Worm (Caenorhabditis elegans) whole organism, midembryonic: ENCODE measurements around the gene R07B7.6.

Experiments used
- T22C8.4 ChIP-seq: fragments of 200-800 bp; sonication (Bioruptor generic); IDR thresholded peaks from 2 replicates; pipeline ENCODE4 v1.3.6; 2022; ENCODE audit warnings: missing genetic modification characterization, missing compliant biosample characterization
- cog-1 ChIP-seq: sonication (generic microtip); optimal IDR thresholded peaks from 2 replicates; lab custom pipeline; 2016; ENCODE audit warnings: missing genetic modification characterization, missing compliant biosample characterization
- flt-1 ChIP-seq: fragments of 200-800 bp; sonication (Bioruptor generic); IDR thresholded peaks from 2 replicates; pipeline ENCODE4 v1.3.6; 2022; ENCODE audit warnings: missing genetic modification characterization, missing compliant biosample characterization
- klf-2 ChIP-seq: fragments of 200-800 bp; sonication (Bioruptor generic); conservative IDR thresholded peaks from 2 replicates; pipeline ENCODE4 v1.3.6; 2022; ENCODE audit warnings: missing genetic modification reagents, missing genetic modification characterization, missing compliant biosample characterization
- med-1 ChIP-seq: sonication (generic microtip); optimal IDR thresholded peaks from 2 replicates; lab custom pipeline; 2017; ENCODE audit warnings: missing genetic modification characterization, mild to moderate bottlenecking, missing compliant biosample characterization, antibody characterized with exemption, missing genetic modification reagents; ENCODE audit not compliant: insufficient read depth
- ref-1 ChIP-seq: fragments of 200-800 bp; sonication (Bioruptor generic); conservative IDR thresholded peaks from 2 replicates; pipeline ENCODE4 v1.3.6; 2022; ENCODE audit warnings: missing genetic modification reagents, missing genetic modification characterization, missing compliant biosample characterization
- ztf-23 ChIP-seq: fragments of 200-800 bp; sonication (Bioruptor generic); IDR thresholded peaks from 2 replicates; pipeline ENCODE4 v1.3.6; 2022; ENCODE audit warnings: missing genetic modification reagents, missing genetic modification characterization, missing compliant biosample characterization
- ztf-29 ChIP-seq: fragments of 200-800 bp; sonication (Bioruptor generic); IDR thresholded peaks from 2 replicates; pipeline ENCODE4 v1.3.6; 2022; ENCODE audit warnings: missing genetic modification reagents, missing genetic modification characterization, missing compliant biosample characterization

ce11 chrV:12111452-12111851 is 36.7 kb upstream of the R07B7.6 start, which contains the start of gene lhpp-1:
- TF ChIP-seq ref-1 (GFP tag; lab: Robert Waterston, UW) (no peak), ztf-23 (GFP tag; lab: Robert Waterston, UW) (no peak), flt-1 (GFP tag; lab: Robert Waterston, UW) (no peak), med-1 (GFP tag; lab: Kevin White, UChicago) (no peak), cog-1 (tag; lab: Kevin White, UChicago) (no peak), klf-2 (GFP tag; lab: Robert Waterston, UW) (no peak), ztf-29 (GFP tag; lab: Robert Waterston, UW) (no peak), T22C8.4 (GFP tag; lab: Robert Waterston, UW) (no peak)
